Fruit fly (Drosophila melanogaster) whole organism, embryonic: Measurements from ENCODE around the gene QIL1.
A peak's percentile ranks its signal among the peaks of the same experiment; 100 is the strongest.

ENCODE experiments used
- Antp ChIP-seq: fragments of 200-800 bp; sonication (Bioruptor generic); optimal IDR thresholded peaks from 3 replicates; lab custom pipeline; 2016; ENCODE audit warnings: missing biosample characterization, missing genetic modification characterization
- Asciz ChIP-seq: fragments of 200-800 bp; sonication (Bioruptor generic); optimal IDR thresholded peaks from 2 replicates; lab custom pipeline; 2017; ENCODE audit warnings: missing biosample characterization, mild to moderate bottlenecking, missing genetic modification characterization, missing genetic modification reagents
- Atf-2 ChIP-seq: fragments of 200-800 bp; sonication (Bioruptor generic); optimal IDR thresholded peaks from 2 replicates; lab custom pipeline; 2016; ENCODE audit warnings: missing biosample characterization, missing genetic modification characterization
- Atf3 ChIP-seq: fragments of 200-800 bp; sonication (Bioruptor generic); optimal IDR thresholded peaks from 3 replicates; lab custom pipeline; 2016; ENCODE audit warnings: missing biosample characterization, missing genetic modification characterization
- Blimp-1 ChIP-seq: fragments of 200-800 bp; sonication (Bioruptor generic); optimal IDR thresholded peaks from 3 replicates; lab custom pipeline; 2018; ENCODE audit warnings: missing biosample characterization, missing genetic modification characterization, mild to moderate bottlenecking, moderate library complexity, missing genetic modification reagents
- C15 ChIP-seq: fragments of 200-800 bp; sonication (Bioruptor generic); IDR thresholded peaks from 3 replicates; pipeline ENCODE4 v1.3.6; 2022; ENCODE audit warnings: missing biosample characterization, missing genetic modification characterization
- CG11560 ChIP-seq: fragments of 200-800 bp; sonication (Bioruptor generic); IDR thresholded peaks from 3 replicates; pipeline ENCODE4 v1.3.6; 2022; ENCODE audit warnings: missing biosample characterization, missing genetic modification characterization
- CG12299 ChIP-seq: fragments of 200-800 bp; sonication (Bioruptor generic); optimal IDR thresholded peaks from 2 replicates; lab custom pipeline; 2018; ENCODE audit warnings: missing biosample characterization, mild to moderate bottlenecking, missing genetic modification characterization
- CG14014 ChIP-seq: fragments of 200-800 bp; sonication (Bioruptor generic); IDR thresholded peaks from 2 replicates; pipeline ENCODE4 v1.3.6; 2022; ENCODE audit warnings: missing biosample characterization, missing genetic modification characterization
- CG15011 ChIP-seq: fragments of 200-800 bp; sonication (Bioruptor generic); optimal IDR thresholded peaks from 3 replicates; lab custom pipeline; 2018; ENCODE audit warnings: missing biosample characterization, mild to moderate bottlenecking, missing genetic modification characterization
- CG17385 ChIP-seq: fragments of 200-800 bp; sonication (Bioruptor generic); optimal IDR thresholded peaks from 3 replicates; lab custom pipeline; 2018; ENCODE audit warnings: missing biosample characterization, mild to moderate bottlenecking, missing genetic modification characterization
- CG17912 ChIP-seq: fragments of 200-800 bp; sonication (Bioruptor generic); optimal IDR thresholded peaks from 2 replicates; lab custom pipeline; 2018; ENCODE audit warnings: missing biosample characterization, mild to moderate bottlenecking, missing genetic modification characterization
- CG30020 ChIP-seq: fragments of 200-800 bp; optimal IDR thresholded peaks from 2 replicates; lab custom pipeline; 2019; ENCODE audit warnings: missing biosample characterization, mild to moderate bottlenecking, missing genetic modification characterization, moderate library complexity
- CG3847 ChIP-seq: fragments of 200-800 bp; sonication (Bioruptor generic); IDR thresholded peaks from 2 replicates; pipeline ENCODE4 v1.3.6; 2022; ENCODE audit warnings: missing biosample characterization, missing genetic modification characterization
- CG42726 ChIP-seq: fragments of 200-800 bp; sonication (Bioruptor generic); IDR thresholded peaks from 2 replicates; pipeline ENCODE4 v1.3.6; 2022; ENCODE audit warnings: missing biosample characterization, missing genetic modification characterization; ENCODE audit not compliant: partially characterized antibody
- CG5953 ChIP-seq: fragments of 200-800 bp; sonication (Bioruptor generic); IDR thresholded peaks from 2 replicates; pipeline ENCODE4 v1.3.6; 2022; ENCODE audit warnings: missing biosample characterization, missing genetic modification characterization
- CG6683 ChIP-seq: fragments of 200-800 bp; sonication (Bioruptor generic); optimal IDR thresholded peaks from 2 replicates; lab custom pipeline; 2017; ENCODE audit warnings: missing biosample characterization, mild to moderate bottlenecking, missing genetic modification characterization, missing genetic modification reagents
- CG7839 ChIP-seq: fragments of 200-800 bp; sonication (Bioruptor generic); optimal IDR thresholded peaks from 3 replicates; lab custom pipeline; 2018; ENCODE audit warnings: missing biosample characterization, mild to moderate bottlenecking, missing genetic modification characterization, moderate library complexity
- CG7987 ChIP-seq: fragments of 200-800 bp; sonication (Bioruptor generic); optimal IDR thresholded peaks from 2 replicates; lab custom pipeline; 2018; ENCODE audit warnings: missing biosample characterization, mild to moderate bottlenecking, missing genetic modification characterization, moderate library complexity
- CG9437 ChIP-seq: fragments of 200-800 bp; sonication (Bioruptor generic); optimal IDR thresholded peaks from 2 replicates; lab custom pipeline; 2018; ENCODE audit warnings: missing biosample characterization, mild to moderate bottlenecking, missing genetic modification characterization
- CG9727 ChIP-seq: fragments of 200-800 bp; sonication (Bioruptor generic); optimal IDR thresholded peaks from 3 replicates; lab custom pipeline; 2017; ENCODE audit warnings: missing biosample characterization, mild to moderate bottlenecking, missing genetic modification characterization
- D ChIP-seq, 2 experiments: fragments of 200-800 bp in 1 of 2; fragments of >200 bp in 1 of 2; sonication (Bioruptor generic) in 1 of 2; optimal IDR thresholded peaks; 2 replicates in 1 of 2; 3 replicates in 1 of 2; lab custom pipeline; 2017; ENCODE audit warnings: mild to moderate bottlenecking in 1 of 2, missing biosample characterization in 1 of 2, missing genetic modification characterization in 1 of 2, missing genetic modification reagents in 1 of 2
- Dbx ChIP-seq: fragments of 200-800 bp; sonication (Bioruptor generic); IDR thresholded peaks from 3 replicates; pipeline ENCODE4 v1.3.6; 2022; ENCODE audit warnings: missing biosample characterization, missing genetic modification characterization
- Deaf1 ChIP-seq: fragments of 200-800 bp; optimal IDR thresholded peaks from 3 replicates; lab custom pipeline; 2019; ENCODE audit warnings: missing biosample characterization, mild to moderate bottlenecking, missing genetic modification characterization, moderate library complexity
- Dp ChIP-seq: fragments of 200-800 bp; sonication (Bioruptor generic); optimal IDR thresholded peaks from 2 replicates; lab custom pipeline; 2018; ENCODE audit warnings: missing biosample characterization, mild to moderate bottlenecking, missing genetic modification characterization, moderate library complexity
- E2f1 ChIP-seq: fragments of 200-800 bp; sonication (Bioruptor generic); IDR thresholded peaks from 2 replicates; pipeline ENCODE4 v1.3.6; 2022; ENCODE audit warnings: missing biosample characterization, missing genetic modification characterization
- ERR ChIP-seq: fragments of 200-800 bp; sonication (Bioruptor generic); optimal IDR thresholded peaks from 2 replicates; lab custom pipeline; 2016; ENCODE audit warnings: missing biosample characterization, missing genetic modification characterization
- HLHmδ ChIP-seq: fragments of 200-800 bp; sonication (Bioruptor generic); optimal IDR thresholded peaks from 2 replicates; lab custom pipeline; 2018; ENCODE audit warnings: missing biosample characterization, mild to moderate bottlenecking, missing genetic modification characterization, moderate library complexity
- Hsf ChIP-seq: fragments of 200-800 bp; sonication (Bioruptor generic); optimal IDR thresholded peaks from 3 replicates; lab custom pipeline; 2016; ENCODE audit warnings: missing biosample characterization, missing genetic modification characterization
- Nf-YB ChIP-seq: fragments of 200-800 bp; sonication (Bioruptor generic); optimal IDR thresholded peaks from 3 replicates; lab custom pipeline; 2019; ENCODE audit warnings: missing biosample characterization, mild to moderate bottlenecking, missing genetic modification characterization, moderate library complexity
- Ravus ChIP-seq: fragments of 200-800 bp; sonication (Bioruptor generic); IDR thresholded peaks from 2 replicates; pipeline ENCODE4 v1.3.6; 2022; ENCODE audit warnings: missing biosample characterization, missing genetic modification characterization
- Taf1 ChIP-seq: fragments of 200-800 bp; sonication (Bioruptor generic); IDR thresholded peaks from 2 replicates; pipeline ENCODE4 v1.3.6; 2022; ENCODE audit warnings: missing biosample characterization, missing genetic modification characterization
- ap ChIP-seq: fragments of 200-800 bp; sonication (Bioruptor generic); IDR thresholded peaks from 2 replicates; pipeline ENCODE4 v1.3.6; 2022; ENCODE audit warnings: missing biosample characterization, missing genetic modification characterization
- bbx ChIP-seq: fragments of 200-800 bp; sonication (Bioruptor generic); IDR thresholded peaks from 2 replicates; pipeline ENCODE4 v1.3.6; 2022; ENCODE audit warnings: missing biosample characterization, missing genetic modification characterization; ENCODE audit not compliant: partially characterized antibody
- bsh ChIP-seq, 2 experiments: fragments of 200-800 bp; sonication (Bioruptor generic); optimal IDR thresholded peaks; 2 replicates each; lab custom pipeline; 2017 to 2018; ENCODE audit warnings: mild to moderate bottlenecking in 2 of 2, missing biosample characterization in 2 of 2, missing genetic modification characterization in 2 of 2, moderate library complexity in 1 of 2
- chn ChIP-seq: fragments of 200-800 bp; sonication (Bioruptor generic); optimal IDR thresholded peaks from 2 replicates; lab custom pipeline; 2016; ENCODE audit warnings: missing biosample characterization, missing genetic modification characterization
- dmrt99B ChIP-seq: fragments of 200-800 bp; sonication (Bioruptor generic); optimal IDR thresholded peaks from 2 replicates; lab custom pipeline; 2018; ENCODE audit warnings: missing biosample characterization, mild to moderate bottlenecking, missing genetic modification characterization, moderate library complexity
- fd64A ChIP-seq: fragments of 200-800 bp; sonication (Bioruptor generic); optimal IDR thresholded peaks from 3 replicates; lab custom pipeline; 2018; ENCODE audit warnings: missing biosample characterization, mild to moderate bottlenecking, missing genetic modification characterization
- her ChIP-seq: fragments of 200-800 bp; sonication (Bioruptor generic); optimal IDR thresholded peaks from 2 replicates; lab custom pipeline; 2016; ENCODE audit warnings: missing biosample characterization, missing genetic modification characterization
- ken ChIP-seq: fragments of 200-800 bp; sonication (Bioruptor generic); IDR thresholded peaks from 3 replicates; pipeline ENCODE4 v1.3.6; 2022; ENCODE audit warnings: missing biosample characterization, missing genetic modification characterization
- oc ChIP-seq: fragments of 200-800 bp; sonication (Bioruptor generic); optimal IDR thresholded peaks from 2 replicates; lab custom pipeline; 2018; ENCODE audit warnings: missing biosample characterization, mild to moderate bottlenecking, missing genetic modification characterization, moderate library complexity
- odd ChIP-seq: fragments of 200-800 bp; sonication (Bioruptor generic); optimal IDR thresholded peaks from 2 replicates; lab custom pipeline; 2017; ENCODE audit warnings: missing biosample characterization, mild to moderate bottlenecking, missing genetic modification characterization
- otp ChIP-seq: fragments of 200-800 bp; sonication (Bioruptor generic); IDR thresholded peaks from 3 replicates; pipeline ENCODE4, ENCODE4 v1.3.6; 2022; ENCODE audit warnings: missing biosample characterization, missing genetic modification characterization
- sim ChIP-seq: fragments of 200-800 bp; sonication (Bioruptor generic); IDR thresholded peaks from 2 replicates; pipeline ENCODE4 v1.3.6; 2022; ENCODE audit warnings: missing biosample characterization, missing genetic modification characterization
- slou ChIP-seq: fragments of 200-800 bp; sonication (Bioruptor generic); optimal IDR thresholded peaks from 3 replicates; lab custom pipeline; 2016; ENCODE audit warnings: missing biosample characterization, missing genetic modification characterization
- ssp ChIP-seq: fragments of 200-800 bp; sonication (Bioruptor generic); IDR thresholded peaks from 2 replicates; pipeline ENCODE4 v1.3.6; 2022; ENCODE audit warnings: missing biosample characterization, missing genetic modification characterization
- vnd ChIP-seq: fragments of 200-800 bp; sonication (Bioruptor generic); IDR thresholded peaks from 3 replicates; pipeline ENCODE4 v1.3.6; 2022; ENCODE audit warnings: missing biosample characterization, missing genetic modification characterization; ENCODE audit not compliant: partially characterized antibody
- vvl ChIP-seq: fragments of 200-800 bp; sonication (Bioruptor generic); IDR thresholded peaks from 2 replicates; pipeline ENCODE4 v1.3.6; 2022; ENCODE audit warnings: missing biosample characterization, missing genetic modification characterization
- wek ChIP-seq: fragments of 200-800 bp; sonication (Bioruptor generic); optimal IDR thresholded peaks from 3 replicates; lab custom pipeline; 2018; ENCODE audit warnings: missing biosample characterization, mild to moderate bottlenecking, missing genetic modification characterization, moderate library complexity

Gene QIL1

dm6 chr3L:17425132-17425713 is 40.5 kb upstream of the QIL1 start, which contains the start of the genes Sec3 and COX7B (continued):
- TF ChIP-seq fd64A (GFP tag; lab: Kevin White, UChicago) (no peak), Atf-2 (GFP tag; lab: Kevin White, UChicago) (no peak), Dp (GFP tag; lab: Kevin White, UChicago) (peak; percentile 4), Asciz (GFP tag; lab: Kevin White, UChicago) (no peak), bbx (GFP tag; lab: Robert Waterston, UW) (peak; percentile 87), Antp (GFP tag; lab: Kevin White, UChicago) (peak; percentile 30), ap (GFP tag; lab: Robert Waterston, UW) (no peak), CG17912 (peak; percentile 20), CG6683 (peak; percentile 29), CG15011 (GFP tag; lab: Kevin White, UChicago) (no peak), Blimp-1 (peak; percentile 39), vvl (GFP tag; lab: Robert Waterston, UW) (peak; percentile 72), vnd (GFP tag; lab: Robert Waterston, UW) (peak; percentile 91), CG9437 (GFP tag; lab: Kevin White, UChicago) (peak; percentile 84), CG14014 (no peak), Nf-YB (peak; percentile 11), CG42726 (GFP tag; lab: Robert Waterston, UW) (peak; percentile 67; the same call in 1 of the 2 replicates), sim (GFP tag; lab: Robert Waterston, UW) (no peak), Deaf1 (peak; percentile 38), E2f1 (GFP tag; lab: Robert Waterston, UW) (peak; percentile 34), ssp (GFP tag; lab: Robert Waterston, UW) (peak; percentile 28; the same call in 1 of the 2 replicates), C15 (GFP tag; lab: Robert Waterston, UW) (peak; percentile 53; the same call in 1 of the 3 replicates), CG12299 (peak; percentile 64), CG3847 (GFP tag; lab: Robert Waterston, UW) (peak; percentile 74), chn (GFP tag; lab: Kevin White, UChicago) (peak; percentile 52), slou (GFP tag; lab: Kevin White, UChicago) (peak; percentile 37), CG17385 (GFP tag; lab: Kevin White, UChicago) (peak; percentile 47), wek (GFP tag; lab: Kevin White, UChicago) (no peak), bsh (GFP tag; optimal IDR thresholded peaks at IDR 0.05; lab: Kevin White, UChicago) (peak in 1 of 2 experiments; percentile 55), ken (GFP tag; lab: Robert Waterston, UW) (no peak), CG7839 (tag; lab: Kevin White, UChicago) (peak; percentile 66), oc (peak; percentile 64), Dbx (peak; percentile 67; the same call in 1 of the 3 replicates), CG7987 (peak; percentile 29), CG11560 (tag; lab: Robert Waterston, UW) (no peak), Taf1 (GFP tag; lab: Robert Waterston, UW) (peak; percentile 57; the same call in 1 of the 2 replicates), HLHmδ (GFP tag; lab: Kevin White, UChicago) (no peak), CG30020 (tag; lab: Kevin White, UChicago) (peak; percentile 67), CG5953 (GFP tag; lab: Robert Waterston, UW) (no peak), CG9727 (GFP tag; lab: Kevin White, UChicago) (peak; percentile 62), D (optimal IDR thresholded peaks at IDR 0.05; lab: Kevin White, UChicago) (no peak), D (GFP tag; optimal IDR thresholded peaks at IDR 0.05; lab: Kevin White, UChicago) (peak; percentile 30), otp (GFP tag; lab: Robert Waterston, UW) (peak; percentile 56; the same call in 1 of the 3 replicates), Atf3 (GFP tag; lab: Kevin White, UChicago) (peak; percentile 66), ERR (peak; percentile 29), her (GFP tag; lab: Kevin White, UChicago) (peak; percentile 8), Ravus (GFP tag; lab: Robert Waterston, UW) (no peak), odd (peak; percentile 11), dmrt99B (tag; lab: Kevin White, UChicago) (peak; percentile 53), Hsf (GFP tag; lab: Kevin White, UChicago) (peak; percentile 68)
